Worm (Caenorhabditis elegans) whole organism, L1 larva: ENCODE results near the gene ZC196.4.

ENCODE experiments used
- aly-2 ChIP-seq: fragments of 150-350 bp; optimal IDR thresholded peaks from 2 replicates; lab custom pipeline; 2014; ENCODE audit warnings: missing biosample characterization, missing genetic modification characterization
- jun-1 ChIP-seq: fragments of 150-350 bp; optimal IDR thresholded peaks from 2 replicates; lab custom pipeline; 2014; ENCODE audit warnings: missing biosample characterization, missing genetic modification reagents, missing genetic modification characterization
- lin-35 ChIP-seq, 2 experiments: fragments of 150-350 bp; optimal IDR thresholded peaks; 2 replicates each; lab custom pipeline; 2014; ENCODE audit warnings: missing biosample characterization in 2 of 2, missing genetic modification characterization in 2 of 2, missing genetic modification reagents in 2 of 2
- nhr-12 ChIP-seq: sonication (generic microtip); optimal IDR thresholded peaks from 2 replicates; lab custom pipeline; 2017; ENCODE audit warnings: missing biosample characterization, missing genetic modification characterization
- nhr-77 ChIP-seq: fragments of 150-350 bp; optimal IDR thresholded peaks from 2 replicates; lab custom pipeline; 2014; ENCODE audit warnings: missing biosample characterization, missing genetic modification characterization
- pqm-1 ChIP-seq: sonication (generic microtip); optimal IDR thresholded peaks from 3 replicates; lab custom pipeline; 2017; ENCODE audit warnings: missing biosample characterization, missing genetic modification characterization
- snpc-4 ChIP-seq: fragments of 150-350 bp; optimal IDR thresholded peaks from 2 replicates; lab custom pipeline; 2014; ENCODE audit warnings: missing biosample characterization, missing genetic modification characterization
- swsn-7 ChIP-seq: sonication (generic microtip); optimal IDR thresholded peaks from 2 replicates; lab custom pipeline; 2016; ENCODE audit warnings: missing genetic modification characterization, missing compliant biosample characterization
- unc-62 ChIP-seq: fragments of 150-350 bp; optimal IDR thresholded peaks from 2 replicates; lab custom pipeline; 2014; ENCODE audit warnings: missing biosample characterization, missing genetic modification reagents, missing genetic modification characterization

ce11 chrV:8727077-8727476 lies 5.8 kb upstream of the ZC196.4 start, which contains the start of gene ZC196.9:
- TF ChIP-seq jun-1 (no peak), pqm-1 (tag; lab: Kevin White, UChicago) (no peak), lin-35 (GFP tag; optimal IDR thresholded peaks at IDR 0.05; lab: Kevin White, UChicago) (no peak), unc-62 (GFP tag; lab: Kevin White, UChicago) (no peak), snpc-4 (tag; lab: Kevin White, UChicago) (no peak), nhr-77 (tag; lab: Kevin White, UChicago) (no peak), swsn-7 (no peak), nhr-12 (tag; lab: Kevin White, UChicago) (no peak), aly-2 (no peak)
